Fruit fly (Drosophila melanogaster) whole organism, embryonic: ENCODE data around the gene GstD4.
A peak's percentile ranks its signal among the peaks of the same experiment; 100 is the strongest.

Source experiments
- Atf-2 ChIP-seq: fragments of 200-800 bp; sonication (Bioruptor generic); optimal IDR thresholded peaks from 2 replicates; lab custom pipeline; 2016; ENCODE audit warnings: missing biosample characterization, missing genetic modification characterization
- Blimp-1 ChIP-seq: fragments of 200-800 bp; sonication (Bioruptor generic); optimal IDR thresholded peaks from 3 replicates; lab custom pipeline; 2018; ENCODE audit warnings: missing biosample characterization, missing genetic modification characterization, mild to moderate bottlenecking, moderate library complexity, missing genetic modification reagents
- CG10267 ChIP-seq: fragments of 200-800 bp; sonication (Bioruptor generic); optimal IDR thresholded peaks from 2 replicates; lab custom pipeline; 2018; ENCODE audit warnings: missing biosample characterization, mild to moderate bottlenecking, missing genetic modification characterization, moderate library complexity
- CG11504 ChIP-seq: fragments of 200-800 bp; sonication (Bioruptor generic); optimal IDR thresholded peaks from 3 replicates; lab custom pipeline; 2019; ENCODE audit warnings: missing biosample characterization, mild to moderate bottlenecking, missing genetic modification characterization, moderate library complexity
- CG12104 ChIP-seq: fragments of 200-800 bp; sonication (Bioruptor generic); optimal IDR thresholded peaks from 3 replicates; lab custom pipeline; 2016; ENCODE audit warnings: missing biosample characterization, missing genetic modification characterization
- CG12236 ChIP-seq: fragments of 200-800 bp; sonication (Bioruptor generic); optimal IDR thresholded peaks from 2 replicates; lab custom pipeline; 2016; ENCODE audit warnings: missing biosample characterization, missing genetic modification characterization
- CG1233 ChIP-seq: fragments of 200-800 bp; sonication (Bioruptor generic); optimal IDR thresholded peaks from 4 replicates; lab custom pipeline; 2018; ENCODE audit warnings: missing biosample characterization, mild to moderate bottlenecking, missing genetic modification characterization
- CG12659 ChIP-seq: fragments of 200-800 bp; sonication (Bioruptor generic); optimal IDR thresholded peaks from 3 replicates; lab custom pipeline; 2017; ENCODE audit warnings: mild to moderate bottlenecking, missing biosample characterization, missing genetic modification reagents, missing genetic modification characterization
- CG15073 ChIP-seq: fragments of 200-800 bp; sonication (Bioruptor generic); optimal IDR thresholded peaks from 2 replicates; lab custom pipeline; 2016; ENCODE audit warnings: missing biosample characterization, missing genetic modification characterization
- CG15601 ChIP-seq: fragments of 200-800 bp; sonication (Bioruptor generic); optimal IDR thresholded peaks from 3 replicates; lab custom pipeline; 2019; ENCODE audit warnings: missing biosample characterization, mild to moderate bottlenecking, missing genetic modification characterization, moderate library complexity
- CG16813 ChIP-seq: fragments of 200-800 bp; sonication (Bioruptor generic); IDR thresholded peaks from 3 replicates; pipeline ENCODE4 v1.3.6; 2022; ENCODE audit warnings: missing biosample characterization, missing genetic modification characterization; ENCODE audit not compliant: partially characterized antibody
- CG1792 ChIP-seq: fragments of 200-800 bp; sonication (Bioruptor generic); optimal IDR thresholded peaks from 2 replicates; lab custom pipeline; 2016; ENCODE audit warnings: missing biosample characterization, missing genetic modification characterization
- CG18619 ChIP-seq: fragments of 200-800 bp; sonication (Bioruptor generic); optimal IDR thresholded peaks from 3 replicates; lab custom pipeline; 2017; ENCODE audit warnings: missing biosample characterization, mild to moderate bottlenecking, missing genetic modification characterization
- CG3281 ChIP-seq: fragments of 200-800 bp; sonication (Bioruptor generic); optimal IDR thresholded peaks from 3 replicates; lab custom pipeline; 2017; ENCODE audit warnings: missing biosample characterization, mild to moderate bottlenecking, missing genetic modification characterization
- CG34422 ChIP-seq: fragments of 200-800 bp; sonication (Bioruptor generic); IDR thresholded peaks from 3 replicates; pipeline ENCODE4 v1.3.6; 2022; ENCODE audit warnings: missing biosample characterization, missing genetic modification characterization
- CG3838 ChIP-seq: fragments of 200-800 bp; sonication (Bioruptor generic); optimal IDR thresholded peaks from 3 replicates; lab custom pipeline; 2016; ENCODE audit warnings: missing biosample characterization, missing genetic modification characterization
- CG43689 ChIP-seq: fragments of 200-800 bp; sonication (Bioruptor generic); IDR thresholded peaks from 2 replicates; pipeline ENCODE4 v1.3.6; 2022; ENCODE audit warnings: missing biosample characterization, missing genetic modification characterization
- CG4730 ChIP-seq: fragments of 200-800 bp; sonication (Bioruptor generic); IDR thresholded peaks from 2 replicates; pipeline ENCODE4 v1.3.6; 2022; ENCODE audit warnings: missing biosample characterization, missing genetic modification characterization
- CG7745 ChIP-seq: fragments of 200-800 bp; sonication (Bioruptor generic); optimal IDR thresholded peaks from 2 replicates; lab custom pipeline; 2018; ENCODE audit warnings: missing biosample characterization, mild to moderate bottlenecking, missing genetic modification characterization, moderate library complexity
- CG8089 ChIP-seq: fragments of 200-800 bp; sonication (Bioruptor generic); optimal IDR thresholded peaks from 3 replicates; lab custom pipeline; 2016; ENCODE audit warnings: missing biosample characterization, missing genetic modification characterization
- CG9437 ChIP-seq: fragments of 200-800 bp; sonication (Bioruptor generic); optimal IDR thresholded peaks from 2 replicates; lab custom pipeline; 2018; ENCODE audit warnings: missing biosample characterization, mild to moderate bottlenecking, missing genetic modification characterization
- CG9876 ChIP-seq: fragments of 200-800 bp; sonication (Bioruptor generic); optimal IDR thresholded peaks from 2 replicates; lab custom pipeline; 2016; ENCODE audit warnings: missing biosample characterization, missing genetic modification characterization
- CoRest ChIP-seq: fragments of 200-800 bp; sonication (Bioruptor generic); optimal IDR thresholded peaks from 3 replicates; lab custom pipeline; 2018; ENCODE audit warnings: missing biosample characterization, mild to moderate bottlenecking, missing genetic modification characterization, moderate library complexity
- HLHmδ ChIP-seq: fragments of 200-800 bp; sonication (Bioruptor generic); optimal IDR thresholded peaks from 2 replicates; lab custom pipeline; 2018; ENCODE audit warnings: missing biosample characterization, mild to moderate bottlenecking, missing genetic modification characterization, moderate library complexity
- HmgZ ChIP-seq: fragments of 200-800 bp; sonication (Bioruptor generic); optimal IDR thresholded peaks from 2 replicates; lab custom pipeline; 2018; ENCODE audit warnings: missing biosample characterization, mild to moderate bottlenecking, missing genetic modification characterization
- Hmr ChIP-seq: fragments of 200-800 bp; sonication (Bioruptor generic); optimal IDR thresholded peaks from 3 replicates; lab custom pipeline; 2017; ENCODE audit warnings: mild to moderate bottlenecking, missing biosample characterization, missing genetic modification reagents, missing genetic modification characterization
- Lpt ChIP-seq: fragments of >200 bp; optimal IDR thresholded peaks from 2 replicates; lab custom pipeline; 2018; ENCODE audit warnings: missing biosample characterization, missing genetic modification characterization
- MBD-R2 ChIP-seq: fragments of 200-800 bp; sonication (Bioruptor generic); IDR thresholded peaks from 2 replicates; pipeline ENCODE4 v1.3.6; 2022; ENCODE audit warnings: missing biosample characterization, missing genetic modification characterization
- Rx ChIP-seq: fragments of 200-800 bp; sonication (Bioruptor generic); IDR thresholded peaks from 2 replicates; pipeline ENCODE4 v1.3.6; 2022; ENCODE audit warnings: missing biosample characterization, missing genetic modification characterization
- Ssrp ChIP-seq: fragments of 200-800 bp; sonication (Bioruptor generic); optimal IDR thresholded peaks from 2 replicates; lab custom pipeline; 2018; ENCODE audit warnings: missing biosample characterization, mild to moderate bottlenecking, missing genetic modification characterization, moderate library complexity
- Taf1 ChIP-seq: fragments of 200-800 bp; sonication (Bioruptor generic); IDR thresholded peaks from 2 replicates; pipeline ENCODE4 v1.3.6; 2022; ENCODE audit warnings: missing biosample characterization, missing genetic modification characterization
- Xrp1 ChIP-seq: fragments of 200-800 bp; sonication (Bioruptor generic); IDR thresholded peaks from 2 replicates; pipeline ENCODE4 v1.3.6; 2022; ENCODE audit warnings: missing biosample characterization, missing genetic modification characterization
- bbx ChIP-seq: fragments of 200-800 bp; sonication (Bioruptor generic); IDR thresholded peaks from 2 replicates; pipeline ENCODE4 v1.3.6; 2022; ENCODE audit warnings: missing biosample characterization, missing genetic modification characterization; ENCODE audit not compliant: partially characterized antibody
- bsh ChIP-seq, 2 experiments: fragments of 200-800 bp; sonication (Bioruptor generic); optimal IDR thresholded peaks; 2 replicates each; lab custom pipeline; 2017 to 2018; ENCODE audit warnings: mild to moderate bottlenecking in 2 of 2, missing biosample characterization in 2 of 2, missing genetic modification characterization in 2 of 2, moderate library complexity in 1 of 2
- crp ChIP-seq, 2 experiments: fragments of 200-800 bp; sonication (Bioruptor generic); optimal IDR thresholded peaks; 2 replicates in 1 of 2; 3 replicates in 1 of 2; lab custom pipeline; 2017; ENCODE audit warnings: missing biosample characterization in 2 of 2, missing genetic modification characterization in 2 of 2, mild to moderate bottlenecking in 1 of 2, moderate library complexity in 1 of 2
- en ChIP-seq: fragments of 200-800 bp; sonication (Bioruptor generic); optimal IDR thresholded peaks from 2 replicates; lab custom pipeline; 2016; ENCODE audit warnings: missing biosample characterization, missing genetic modification characterization
- gem ChIP-seq: fragments of 200-800 bp; sonication (Bioruptor generic); optimal IDR thresholded peaks from 2 replicates; lab custom pipeline; 2019; ENCODE audit warnings: missing biosample characterization, mild to moderate bottlenecking, missing genetic modification characterization, moderate library complexity
- her ChIP-seq: fragments of 200-800 bp; sonication (Bioruptor generic); optimal IDR thresholded peaks from 2 replicates; lab custom pipeline; 2016; ENCODE audit warnings: missing biosample characterization, missing genetic modification characterization
- hth ChIP-seq: fragments of >200 bp; optimal IDR thresholded peaks from 2 replicates; lab custom pipeline; 2017; ENCODE audit warnings: inconsistent platforms
- jumu ChIP-seq: fragments of 200-800 bp; sonication (Bioruptor generic); optimal IDR thresholded peaks from 3 replicates; lab custom pipeline; 2016; ENCODE audit warnings: missing biosample characterization, missing genetic modification characterization
- mirr ChIP-seq: fragments of 200-800 bp; sonication (Bioruptor generic); optimal IDR thresholded peaks from 3 replicates; lab custom pipeline; 2018; ENCODE audit warnings: missing biosample characterization, mild to moderate bottlenecking, missing genetic modification characterization
- pzg ChIP-seq: fragments of 200-800 bp; sonication (Bioruptor generic); optimal IDR thresholded peaks from 3 replicates; lab custom pipeline; 2018; ENCODE audit warnings: missing biosample characterization, mild to moderate bottlenecking, missing genetic modification characterization, moderate library complexity
- schlank ChIP-seq: fragments of 200-800 bp; sonication (Bioruptor generic); optimal IDR thresholded peaks from 2 replicates; lab custom pipeline; 2018; ENCODE audit warnings: missing biosample characterization, mild to moderate bottlenecking, missing genetic modification characterization
- sima ChIP-seq: fragments of 200-800 bp; sonication (Bioruptor generic); optimal IDR thresholded peaks from 2 replicates; lab custom pipeline; 2016; ENCODE audit warnings: missing biosample characterization, missing genetic modification characterization
- slou ChIP-seq: fragments of 200-800 bp; sonication (Bioruptor generic); optimal IDR thresholded peaks from 3 replicates; lab custom pipeline; 2016; ENCODE audit warnings: missing biosample characterization, missing genetic modification characterization
- slp2 ChIP-seq: fragments of 200-800 bp; sonication (Bioruptor generic); optimal IDR thresholded peaks from 2 replicates; lab custom pipeline; 2016; ENCODE audit warnings: missing biosample characterization, missing genetic modification characterization
- tll ChIP-seq, 2 experiments: fragments of 200-800 bp in 1 of 2; fragments of >200 bp in 1 of 2; sonication (Bioruptor generic) in 1 of 2; optimal IDR thresholded peaks; 2 replicates each; lab custom pipeline; 2017 to 2019; ENCODE audit warnings: missing biosample characterization in 2 of 2, missing genetic modification characterization in 2 of 2, mild to moderate bottlenecking in 1 of 2, moderate library complexity in 1 of 2
- tx ChIP-seq: fragments of 200-800 bp; sonication (Bioruptor generic); optimal IDR thresholded peaks from 2 replicates; lab custom pipeline; 2016; ENCODE audit warnings: missing biosample characterization, missing genetic modification characterization
- usp ChIP-seq: fragments of >200 bp; optimal IDR thresholded peaks from 2 replicates; lab custom pipeline; 2017; ENCODE audit warnings: missing biosample characterization, missing genetic modification characterization
- zf30C ChIP-seq: fragments of 200-800 bp; sonication (Bioruptor generic); optimal IDR thresholded peaks from 3 replicates; lab custom pipeline; 2018; ENCODE audit warnings: missing biosample characterization, mild to moderate bottlenecking, missing genetic modification characterization

GstD4 gene

DNA sequence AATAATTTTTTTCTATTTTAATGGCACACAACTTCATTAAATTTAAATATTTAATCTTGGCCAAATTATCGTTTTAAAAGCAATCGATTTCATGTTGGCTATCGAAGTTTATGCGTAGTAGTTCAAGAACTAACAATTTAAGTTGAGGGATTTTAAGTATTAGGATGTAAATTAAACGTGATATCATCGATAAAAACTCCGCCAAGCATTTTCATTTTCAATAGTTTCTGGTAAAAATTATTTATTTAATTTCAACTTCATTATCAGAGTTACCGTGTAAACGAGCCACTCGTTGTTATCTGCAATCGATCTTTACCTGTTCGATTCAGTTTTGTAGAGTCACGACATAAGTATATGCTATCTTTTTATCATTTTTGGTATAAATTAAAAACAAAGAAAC, 29.0 kb downstream of the GstD4 start (continued):
- TF ChIP-seq Taf1 (GFP tag; lab: Robert Waterston, UW) (peak; percentile 92), zf30C (GFP tag; lab: Kevin White, UChicago) (peak; percentile 39), CG4730 (GFP tag; lab: Robert Waterston, UW) (peak; percentile 86), CG43689 (GFP tag; lab: Robert Waterston, UW) (peak; percentile 88), CG16813 (0 out of 3 replicates have a peak, but pooled peaks have one; percentile 32), HmgZ (tag; lab: Kevin White, UChicago) (peak; percentile 98), Blimp-1 (GFP tag; lab: Kevin White, UChicago) (peak; percentile 97), CG15073 (GFP tag; lab: Kevin White, UChicago) (peak; percentile 76), bbx (no peak), slp2 (peak; percentile 93), CoRest (tag; lab: Kevin White, UChicago) (peak; percentile 99), Xrp1 (peak; percentile 99), CG12104 (peak; percentile 98), tll (GFP tag; optimal IDR thresholded peaks at IDR 0.05; lab: Kevin White, UChicago) (peak in 1 of 2 experiments; percentile 76), CG10267 (peak; percentile 100), bsh (GFP tag; optimal IDR thresholded peaks at IDR 0.05; lab: Kevin White, UChicago) (peak; percentile 79 to 99), HLHmδ (GFP tag; lab: Kevin White, UChicago) (no peak), pzg (GFP tag; lab: Kevin White, UChicago) (peak; percentile 46), her (GFP tag; lab: Kevin White, UChicago) (peak; percentile 90), CG9437 (GFP tag; lab: Kevin White, UChicago) (peak; percentile 92), CG8089 (GFP tag; lab: Kevin White, UChicago) (peak; percentile 88), CG15601 (tag; lab: Kevin White, UChicago) (peak; percentile 98), CG1233 (GFP tag; lab: Kevin White, UChicago) (peak; percentile 98), hth (no peak), CG7745 (tag; lab: Kevin White, UChicago) (peak; percentile 92), MBD-R2 (GFP tag; lab: Robert Waterston, UW) (peak; percentile 94), CG9876 (GFP tag; lab: Kevin White, UChicago) (peak; percentile 84), gem (tag; lab: Kevin White, UChicago) (peak; percentile 99), Lpt (GFP tag; lab: Kevin White, UChicago) (no peak), Atf-2 (GFP tag; lab: Kevin White, UChicago) (peak; percentile 90), CG3838 (peak; percentile 90), Rx (GFP tag; lab: Robert Waterston, UW) (peak; percentile 94), slou (GFP tag; lab: Kevin White, UChicago) (peak; percentile 86), Ssrp (tag; lab: Kevin White, UChicago) (peak; percentile 98), usp (GFP tag; lab: Kevin White, UChicago) (no peak), sima (GFP tag; lab: Kevin White, UChicago) (peak; percentile 91), crp (GFP tag; optimal IDR thresholded peaks at IDR 0.05; lab: Kevin White, UChicago) (peak in 1 of 2 experiments; percentile 67), mirr (GFP tag; lab: Kevin White, UChicago) (peak; percentile 99), CG18619 (GFP tag; lab: Kevin White, UChicago) (peak; percentile 94), jumu (GFP tag; lab: Kevin White, UChicago) (peak; percentile 88), CG12236 (peak; percentile 91), schlank (tag; lab: Kevin White, UChicago) (peak; percentile 94), tx (GFP tag; lab: Kevin White, UChicago) (peak; percentile 84), en (GFP tag; lab: Kevin White, UChicago) (peak; percentile 94), Hmr (GFP tag; lab: Kevin White, UChicago) (peak; percentile 97), CG11504 (tag; lab: Kevin White, UChicago) (peak; percentile 97), CG12659 (GFP tag; lab: Kevin White, UChicago) (peak; percentile 97), CG1792 (GFP tag; lab: Kevin White, UChicago) (peak; percentile 97), CG34422 (peak; percentile 96), CG3281 (peak; percentile 97)
